Worm (Caenorhabditis elegans) whole organism, L2 larva: ENCODE measurements around the gene Y2H9A.4.

Experiments
- aly-2 ChIP-seq: fragments of 150-350 bp; optimal IDR thresholded peaks from 2 replicates; lab custom pipeline; 2014; ENCODE audit warnings: missing biosample characterization, missing genetic modification characterization
- ama-1 ChIP-seq: fragments of 150-350 bp; optimal IDR thresholded peaks from 2 replicates; lab custom pipeline; 2018; ENCODE audit warnings: inconsistent platforms
- blmp-1 ChIP-seq: sonication (generic microtip); optimal IDR thresholded peaks from 2 replicates; lab custom pipeline; 2017; ENCODE audit warnings: missing genetic modification characterization, mild to moderate bottlenecking, missing compliant biosample characterization, antibody characterized with exemption, moderate library complexity; ENCODE audit not compliant: insufficient read depth
- elt-1 ChIP-seq: fragments of 150-350 bp; optimal IDR thresholded peaks from 2 replicates; lab custom pipeline; 2014; ENCODE audit warnings: missing biosample characterization, missing genetic modification characterization
- lsy-2 ChIP-seq, 2 experiments: fragments of 150-350 bp in 1 of 2; sonication (generic microtip) in 1 of 2; optimal IDR thresholded peaks; 2 replicates each; lab custom pipeline; 2014 to 2017; ENCODE audit warnings: missing biosample characterization in 2 of 2, missing genetic modification characterization in 2 of 2
- nhr-11 ChIP-seq: fragments of 150-350 bp; optimal IDR thresholded peaks from 2 replicates; lab custom pipeline; 2014; ENCODE audit warnings: missing biosample characterization, missing genetic modification characterization
- nhr-12 ChIP-seq: fragments of 150-350 bp; optimal IDR thresholded peaks from 2 replicates; lab custom pipeline; 2014; ENCODE audit warnings: missing biosample characterization, missing genetic modification characterization
- nhr-129 ChIP-seq: fragments of 150-350 bp; optimal IDR thresholded peaks from 2 replicates; lab custom pipeline; 2014; ENCODE audit warnings: missing biosample characterization, missing genetic modification characterization
- nhr-23 ChIP-seq: fragments of 150-350 bp; optimal IDR thresholded peaks from 2 replicates; lab custom pipeline; 2014; ENCODE audit warnings: missing biosample characterization, missing genetic modification reagents, missing genetic modification characterization
- nhr-237 ChIP-seq: fragments of 150-350 bp; optimal IDR thresholded peaks from 2 replicates; lab custom pipeline; 2014; ENCODE audit warnings: missing biosample characterization, missing genetic modification characterization
- snpc-4 ChIP-seq: fragments of 150-350 bp; optimal IDR thresholded peaks from 2 replicates; lab custom pipeline; 2014; ENCODE audit warnings: missing biosample characterization, missing genetic modification characterization
- unc-62 ChIP-seq: fragments of 150-350 bp; optimal IDR thresholded peaks from 2 replicates; lab custom pipeline; 2014; ENCODE audit warnings: missing biosample characterization, missing genetic modification reagents, missing genetic modification characterization
- ztf-11 ChIP-seq: sonication (generic microtip); optimal IDR thresholded peaks from 2 replicates; lab custom pipeline; 2017; ENCODE audit warnings: missing biosample characterization, missing genetic modification characterization

DNA sequence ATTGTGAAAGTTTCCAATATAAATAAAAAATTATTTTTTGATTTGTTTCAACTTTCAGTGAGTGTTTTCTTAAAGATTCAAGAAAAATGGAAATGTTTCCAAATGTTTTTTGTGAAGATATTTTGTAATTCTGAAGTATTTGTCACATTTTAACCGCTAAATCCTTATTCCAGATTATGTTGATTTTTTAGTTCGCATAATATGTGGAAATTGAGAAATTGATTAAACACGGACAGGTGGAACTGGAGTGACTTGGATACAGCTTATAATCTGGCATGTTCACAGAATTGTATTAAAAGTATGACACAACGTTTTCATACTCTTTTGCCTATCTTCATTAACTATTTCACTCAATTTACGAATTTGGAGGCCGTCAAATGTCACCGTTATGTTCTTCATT is 9.7 kb downstream of the Y2H9A.4 start, which contains the start of gene lurp-3:
- TF ChIP-seq elt-1 = no peak
- no peak for TF ChIP-seq nhr-11 (tag; lab: Kevin White, UChicago)
- TF ChIP-seq ztf-11 (tag; lab: Kevin White, UChicago) = no peak
- TF ChIP-seq nhr-237 (tag; lab: Kevin White, UChicago) = no peak
- no peak for TF ChIP-seq nhr-129 (tag; lab: Kevin White, UChicago)
- TF ChIP-seq snpc-4 = no peak
- TF ChIP-seq nhr-23 (tag; lab: Kevin White, UChicago) = no peak
- TF ChIP-seq aly-2 (tag; lab: Kevin White, UChicago) = no peak
- TF ChIP-seq blmp-1 = no peak
- TF ChIP-seq unc-62 (GFP tag; lab: Kevin White, UChicago) = no peak
- no peak for TF ChIP-seq nhr-12 (tag; lab: Kevin White, UChicago)
- TF ChIP-seq ama-1 = no peak
- TF ChIP-seq lsy-2 (tag; optimal IDR thresholded peaks at IDR 0.05; lab: Kevin White, UChicago) = no peak
